Fruit fly (Drosophila melanogaster) whole organism, embryonic: ENCODE data around the gene Crtc.
A peak's percentile ranks its signal among the peaks of the same experiment; 100 is the strongest.

ENCODE experiments used
- Abd-B ChIP-seq: fragments of 200-800 bp; sonication (Bioruptor generic); optimal IDR thresholded peaks from 2 replicates; lab custom pipeline; 2018; ENCODE audit warnings: missing biosample characterization, mild to moderate bottlenecking, missing genetic modification characterization, moderate library complexity
- CG11695 ChIP-seq: fragments of 200-800 bp; sonication (Bioruptor generic); IDR thresholded peaks from 3 replicates; pipeline ENCODE4 v1.3.6; 2022; ENCODE audit warnings: missing biosample characterization, missing genetic modification characterization
- CG13424 ChIP-seq: fragments of 200-800 bp; sonication (Bioruptor generic); optimal IDR thresholded peaks from 2 replicates; lab custom pipeline; 2019; ENCODE audit warnings: missing biosample characterization, mild to moderate bottlenecking, missing genetic modification characterization, moderate library complexity
- CG3163 ChIP-seq: fragments of 200-800 bp; sonication (Bioruptor generic); optimal IDR thresholded peaks from 3 replicates; lab custom pipeline; 2016; ENCODE audit warnings: missing biosample characterization, missing genetic modification characterization
- CG5953 ChIP-seq: fragments of 200-800 bp; sonication (Bioruptor generic); IDR thresholded peaks from 2 replicates; pipeline ENCODE4 v1.3.6; 2022; ENCODE audit warnings: missing biosample characterization, missing genetic modification characterization
- CG6272 ChIP-seq: fragments of 200-800 bp; sonication (Bioruptor generic); IDR thresholded peaks from 2 replicates; pipeline ENCODE4 v1.3.6; 2022; ENCODE audit warnings: missing biosample characterization, missing genetic modification characterization
- CG6854 ChIP-seq: fragments of 200-800 bp; sonication (Bioruptor generic); optimal IDR thresholded peaks from 3 replicates; lab custom pipeline; 2017; ENCODE audit warnings: missing biosample characterization, mild to moderate bottlenecking, missing genetic modification characterization
- Hr78 ChIP-seq, 2 experiments: fragments of 200-800 bp in 1 of 2; fragments of >200 bp in 1 of 2; sonication (Bioruptor generic) in 1 of 2; optimal IDR thresholded peaks; 2 replicates each; lab custom pipeline; 2017 to 2019; ENCODE audit warnings: missing biosample characterization in 2 of 2, missing genetic modification characterization in 2 of 2, mild to moderate bottlenecking in 1 of 2, moderate library complexity in 1 of 2
- Oaz ChIP-seq: fragments of 200-800 bp; sonication (Bioruptor generic); IDR thresholded peaks from 2 replicates; pipeline ENCODE4 v1.3.6; 2022; ENCODE audit warnings: missing biosample characterization, missing genetic modification characterization
- fu2 ChIP-seq: fragments of 200-800 bp; sonication (Bioruptor generic); optimal IDR thresholded peaks from 2 replicates; lab custom pipeline; 2016; ENCODE audit warnings: missing biosample characterization, missing genetic modification characterization
- tll ChIP-seq, 2 experiments: fragments of 200-800 bp in 1 of 2; fragments of >200 bp in 1 of 2; sonication (Bioruptor generic) in 1 of 2; optimal IDR thresholded peaks; 2 replicates each; lab custom pipeline; 2017 to 2019; ENCODE audit warnings: missing biosample characterization in 2 of 2, missing genetic modification characterization in 2 of 2, mild to moderate bottlenecking in 1 of 2, moderate library complexity in 1 of 2
- tna ChIP-seq: fragments of 200-800 bp; sonication (Bioruptor generic); IDR thresholded peaks from 2 replicates; pipeline ENCODE4 v1.3.6; 2022; ENCODE audit warnings: missing biosample characterization, missing genetic modification characterization; ENCODE audit not compliant: partially characterized antibody
- vvl ChIP-seq: fragments of 200-800 bp; sonication (Bioruptor generic); IDR thresholded peaks from 2 replicates; pipeline ENCODE4 v1.3.6; 2022; ENCODE audit warnings: missing biosample characterization, missing genetic modification characterization

DNA sequence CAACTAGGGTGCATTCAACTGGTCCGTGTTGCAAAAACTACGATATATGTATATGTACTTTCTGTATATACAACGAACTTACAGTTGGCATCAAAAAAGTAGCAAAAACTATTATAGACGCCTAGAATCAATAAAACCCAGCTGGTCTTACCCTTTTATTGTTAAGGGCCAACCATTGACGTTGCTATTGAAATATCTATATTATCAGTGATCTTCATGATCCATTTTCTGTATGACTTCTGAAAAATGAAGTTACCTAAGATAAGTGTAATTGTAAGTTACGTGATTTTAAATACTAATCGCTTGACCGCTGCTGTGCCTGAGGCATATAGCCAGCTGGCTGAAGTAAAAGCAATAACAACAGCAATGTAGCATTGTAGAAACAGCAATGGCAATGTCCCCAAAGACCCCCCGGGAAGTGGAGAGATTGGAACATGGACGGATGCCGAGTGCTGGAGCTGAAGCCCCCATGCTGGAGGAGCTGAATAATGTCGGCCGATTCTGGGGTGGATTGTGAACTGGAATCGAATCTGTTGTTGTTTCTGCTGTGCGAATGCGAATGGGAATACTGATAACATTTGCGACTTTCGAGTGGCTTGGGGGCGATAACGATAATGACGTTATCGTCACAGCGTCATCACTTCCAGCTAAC, 11.2 kb downstream of the Crtc start:
- TF ChIP-seq tna = no peak
- TF ChIP-seq fu2 (GFP tag; lab: Kevin White, UChicago) = no peak
- no peak for TF ChIP-seq vvl (GFP tag; lab: Robert Waterston, UW)
- TF ChIP-seq Hr78 (GFP tag; optimal IDR thresholded peaks at IDR 0.05; lab: Kevin White, UChicago) = no peak
- TF ChIP-seq Oaz = no peak
- no peak for TF ChIP-seq CG5953 (GFP tag; lab: Robert Waterston, UW)
- TF ChIP-seq tll (GFP tag; optimal IDR thresholded peaks at IDR 0.05; lab: Kevin White, UChicago) = no peak
- TF ChIP-seq CG3163 (GFP tag; lab: Kevin White, UChicago) = no peak
- TF ChIP-seq CG11695 = 0 out of 3 replicates have a peak, but pooled peaks have one; percentile 42
- TF ChIP-seq CG6854 (GFP tag; lab: Kevin White, UChicago) = peak; percentile 36
- TF ChIP-seq CG13424 (tag; lab: Kevin White, UChicago) = peak; percentile 26
- TF ChIP-seq CG6272 (GFP tag; lab: Robert Waterston, UW) = no peak
- TF ChIP-seq Abd-B (GFP tag; lab: Kevin White, UChicago) = no peak
